Fruit fly (Drosophila melanogaster) whole organism, wandering third instar larva: Measurements from ENCODE around the gene Trax.

Source experiments
- Abd-B ChIP-seq: fragments of >200 bp; optimal IDR thresholded peaks from 2 replicates; lab custom pipeline; 2017; ENCODE audit warnings: missing biosample characterization, missing genetic modification characterization
- CG9705 ChIP-seq: fragments of 200-800 bp; sonication (Bioruptor generic); optimal IDR thresholded peaks from 2 replicates; lab custom pipeline; 2018; ENCODE audit warnings: missing biosample characterization, mild to moderate bottlenecking, missing genetic modification characterization
- CrebA ChIP-seq: fragments of 200-800 bp; sonication (Bioruptor generic); optimal IDR thresholded peaks from 2 replicates; lab custom pipeline; 2016; ENCODE audit warnings: missing biosample characterization, mild to moderate bottlenecking, missing genetic modification characterization, borderline replicate concordance
- Dif ChIP-seq: fragments of 200-275, 200-300 bp; sonication (Bioruptor generic); optimal IDR thresholded peaks from 2 replicates; lab custom pipeline; 2018; ENCODE audit warnings: missing biosample characterization, missing genetic modification characterization; ENCODE audit not compliant: partially characterized antibody
- GATAd ChIP-seq: sonication (Bioruptor generic); optimal IDR thresholded peaks from 2 replicates; lab custom pipeline; 2016; ENCODE audit warnings: missing biosample characterization, missing genetic modification characterization
- Rel ChIP-seq, 2 experiments: fragments of 200-800 bp; sonication (Bioruptor generic) in 1 of 2; optimal IDR thresholded peaks; 2 replicates in 1 of 2; 3 replicates in 1 of 2; lab custom pipeline; 2016 to 2019; ENCODE audit warnings: mild to moderate bottlenecking in 2 of 2, missing biosample characterization in 2 of 2, missing genetic modification characterization in 2 of 2, moderate library complexity in 1 of 2
- Vsx2 ChIP-seq: fragments of 200-300, 225-300 bp; sonication (Bioruptor generic); optimal IDR thresholded peaks from 2 replicates; lab custom pipeline; 2018; ENCODE audit warnings: missing biosample characterization, missing genetic modification characterization; ENCODE audit not compliant: partially characterized antibody
- h ChIP-seq: fragments of 200-800 bp; sonication (Bioruptor generic); optimal IDR thresholded peaks from 3 replicates; lab custom pipeline; 2016; ENCODE audit warnings: missing biosample characterization, mild to moderate bottlenecking, missing genetic modification characterization
- lola ChIP-seq: fragments of >200 bp; optimal IDR thresholded peaks from 2 replicates; lab custom pipeline; 2017; ENCODE audit warnings: missing biosample characterization, missing genetic modification characterization
- pan ChIP-seq: fragments of >200 bp; optimal IDR thresholded peaks from 2 replicates; lab custom pipeline; 2017
- rgr ChIP-seq: fragments of 200-800 bp; sonication (Bioruptor generic); optimal IDR thresholded peaks from 3 replicates; lab custom pipeline; 2016; ENCODE audit warnings: missing biosample characterization, mild to moderate bottlenecking, missing genetic modification characterization

dm6 chr3R:15332994-15333393 lies 28.5 kb upstream of the Trax start, which contains the start of the genes Fkbp39 and Cyfip:
- TF ChIP-seq pan (lab: Kevin White, UChicago) (no peak), Vsx2 (GFP tag; lab: Kevin White, UChicago) (no peak), Abd-B (GFP tag; lab: Kevin White, UChicago) (no peak), CG9705 (GFP tag; lab: Kevin White, UChicago) (no peak), Rel (GFP tag; optimal IDR thresholded peaks at IDR 0.05; lab: Kevin White, UChicago) (no peak), Rel (tag; optimal IDR thresholded peaks at IDR 0.05; lab: Kevin White, UChicago) (peak; percentile 47), h (no peak), rgr (no peak), Dif (GFP tag; lab: Kevin White, UChicago) (no peak), lola (no peak), GATAd (no peak), CrebA (GFP tag; lab: Kevin White, UChicago) (no peak)
